Fruit fly (Drosophila melanogaster) whole organism, embryonic: ENCODE measurements around the gene CG43093.
A peak's percentile ranks its signal among the peaks of the same experiment; 100 is the strongest.

Experiments used
- Abd-B ChIP-seq: fragments of 200-800 bp; sonication (Bioruptor generic); optimal IDR thresholded peaks from 2 replicates; lab custom pipeline; 2018; ENCODE audit warnings: missing biosample characterization, mild to moderate bottlenecking, missing genetic modification characterization, moderate library complexity
- Ada2b ChIP-seq: fragments of 200-800 bp; sonication (Bioruptor generic); IDR thresholded peaks from 2 replicates; pipeline ENCODE4 v1.3.6; 2022; ENCODE audit warnings: missing biosample characterization, missing genetic modification characterization
- CG10147 ChIP-seq: fragments of 200-800 bp; sonication (Bioruptor generic); optimal IDR thresholded peaks from 2 replicates; lab custom pipeline; 2019; ENCODE audit warnings: missing biosample characterization, mild to moderate bottlenecking, missing genetic modification characterization, moderate library complexity
- CG1024 ChIP-seq: fragments of 200-800 bp; sonication (Bioruptor generic); IDR thresholded peaks from 2 replicates; pipeline ENCODE4 v1.3.6; 2022; ENCODE audit warnings: missing biosample characterization, missing genetic modification characterization
- CG10267 ChIP-seq: fragments of 200-800 bp; sonication (Bioruptor generic); optimal IDR thresholded peaks from 2 replicates; lab custom pipeline; 2018; ENCODE audit warnings: missing biosample characterization, mild to moderate bottlenecking, missing genetic modification characterization, moderate library complexity
- CG10543 ChIP-seq: fragments of 200-800 bp; sonication (Bioruptor generic); optimal IDR thresholded peaks from 3 replicates; lab custom pipeline; 2017; ENCODE audit warnings: missing biosample characterization, mild to moderate bottlenecking, missing genetic modification characterization, moderate library complexity
- CG10959 ChIP-seq: fragments of 200-800 bp; sonication (Bioruptor generic); IDR thresholded peaks from 2 replicates; pipeline ENCODE4 v1.3.6; 2022; ENCODE audit warnings: missing biosample characterization, missing genetic modification characterization
- CG11247 ChIP-seq: fragments of 200-800 bp; sonication (Bioruptor generic); IDR thresholded peaks from 2 replicates; pipeline ENCODE4 v1.3.6; 2022; ENCODE audit warnings: missing biosample characterization, missing genetic modification characterization
- CG1233 ChIP-seq: fragments of 200-800 bp; sonication (Bioruptor generic); optimal IDR thresholded peaks from 4 replicates; lab custom pipeline; 2018; ENCODE audit warnings: missing biosample characterization, mild to moderate bottlenecking, missing genetic modification characterization
- CG14050 ChIP-seq: fragments of 200-800 bp; sonication (Bioruptor generic); IDR thresholded peaks from 3 replicates; pipeline ENCODE4 v1.3.6; 2022; ENCODE audit warnings: missing biosample characterization, missing genetic modification characterization
- CG14441 ChIP-seq: fragments of 200-800 bp; sonication (Bioruptor generic); IDR thresholded peaks from 2 replicates; pipeline ENCODE4 v1.3.6; 2022; ENCODE audit warnings: missing biosample characterization, missing genetic modification characterization
- CG15514 ChIP-seq: fragments of 200-800 bp; sonication (Bioruptor generic); optimal IDR thresholded peaks from 3 replicates; lab custom pipeline; 2017; ENCODE audit warnings: missing biosample characterization, missing genetic modification characterization, mild to moderate bottlenecking, moderate library complexity, missing genetic modification reagents
- CG1602 ChIP-seq: fragments of 200-800 bp; sonication (Bioruptor generic); optimal IDR thresholded peaks from 3 replicates; lab custom pipeline; 2016; ENCODE audit warnings: missing biosample characterization, missing genetic modification characterization
- CG17361 ChIP-seq: fragments of 200-800 bp; sonication (Bioruptor generic); IDR thresholded peaks from 3 replicates; pipeline ENCODE4 v1.3.6; 2022; ENCODE audit warnings: missing biosample characterization, missing genetic modification characterization
- CG2129 ChIP-seq: fragments of 200-800 bp; sonication (Bioruptor generic); IDR thresholded peaks from 2 replicates; pipeline ENCODE4 v1.3.6; 2022; ENCODE audit warnings: missing biosample characterization, missing genetic modification characterization; ENCODE audit not compliant: partially characterized antibody
- CG31388 ChIP-seq: fragments of 200-800 bp; sonication (Bioruptor generic); optimal IDR thresholded peaks from 2 replicates; lab custom pipeline; 2016; ENCODE audit warnings: missing biosample characterization, missing genetic modification characterization
- CG33213 ChIP-seq: fragments of 200-800 bp; sonication (Bioruptor generic); optimal IDR thresholded peaks from 3 replicates; lab custom pipeline; 2016; ENCODE audit warnings: missing biosample characterization, missing genetic modification characterization
- CG34224 ChIP-seq: fragments of 200-800 bp; sonication (Bioruptor generic); IDR thresholded peaks from 3 replicates; pipeline ENCODE4 v1.3.6; 2022; ENCODE audit warnings: missing biosample characterization, missing genetic modification characterization; ENCODE audit not compliant: partially characterized antibody
- CG6813 ChIP-seq: fragments of 200-800 bp; sonication (Bioruptor generic); optimal IDR thresholded peaks from 2 replicates; lab custom pipeline; 2017; ENCODE audit warnings: missing biosample characterization, missing genetic modification characterization, mild to moderate bottlenecking, moderate library complexity, missing genetic modification reagents
- CG7271 ChIP-seq: fragments of 200-800 bp; sonication (Bioruptor generic); optimal IDR thresholded peaks from 2 replicates; lab custom pipeline; 2018; ENCODE audit warnings: missing biosample characterization, mild to moderate bottlenecking, missing genetic modification characterization, moderate library complexity
- CG8765 ChIP-seq: fragments of 200-800 bp; sonication (Bioruptor generic); IDR thresholded peaks from 2 replicates; pipeline ENCODE4 v1.3.6; 2022; ENCODE audit warnings: missing biosample characterization, missing genetic modification characterization
- Doc2 ChIP-seq: fragments of 200-800 bp; sonication (Bioruptor generic); IDR thresholded peaks from 2 replicates; pipeline ENCODE4 v1.3.6; 2022; ENCODE audit warnings: missing biosample characterization, missing genetic modification characterization
- Gsc ChIP-seq: fragments of 200-800 bp; sonication (Bioruptor generic); IDR thresholded peaks from 2 replicates; pipeline ENCODE4 v1.3.6; 2022; ENCODE audit warnings: missing biosample characterization, missing genetic modification characterization
- H15 ChIP-seq: fragments of 200-800 bp; sonication (Bioruptor generic); IDR thresholded peaks from 3 replicates; pipeline ENCODE4 v1.3.6; 2022; ENCODE audit warnings: missing biosample characterization, missing genetic modification characterization
- HLH54F ChIP-seq: fragments of 200-800 bp; sonication (Bioruptor generic); optimal IDR thresholded peaks from 3 replicates; lab custom pipeline; 2016; ENCODE audit warnings: missing biosample characterization, missing genetic modification characterization
- Hmx ChIP-seq: fragments of 200-800 bp; sonication (Bioruptor generic); optimal IDR thresholded peaks from 2 replicates; lab custom pipeline; 2016; ENCODE audit warnings: missing biosample characterization, missing genetic modification characterization
- Med ChIP-seq: fragments of 200-800 bp; sonication (Bioruptor generic); peaks from one replicate; lab custom pipeline; 2016; ENCODE audit warnings: missing biosample characterization, missing genetic modification characterization, mild to moderate bottlenecking, inconsistent platforms, moderate library complexity
- Neu2 ChIP-seq: fragments of 200-800 bp; sonication (Bioruptor generic); optimal IDR thresholded peaks from 3 replicates; lab custom pipeline; 2016; ENCODE audit warnings: missing biosample characterization, missing genetic modification characterization, borderline replicate concordance
- Nf-YA ChIP-seq: fragments of 200-800 bp; sonication (Bioruptor generic); IDR thresholded peaks from 2 replicates; pipeline ENCODE4 v1.3.6; 2022; ENCODE audit warnings: missing biosample characterization, missing genetic modification characterization
- PHDP ChIP-seq: fragments of 200-800 bp; sonication (Bioruptor generic); optimal IDR thresholded peaks from 3 replicates; lab custom pipeline; 2018; ENCODE audit warnings: missing biosample characterization, mild to moderate bottlenecking, missing genetic modification characterization, moderate library complexity
- Side ChIP-seq: fragments of 200-800 bp; sonication (Bioruptor generic); optimal IDR thresholded peaks from 2 replicates; lab custom pipeline; 2016; ENCODE audit warnings: missing biosample characterization, missing genetic modification characterization
- Spps ChIP-seq: fragments of 200-800 bp; sonication (Bioruptor generic); optimal IDR thresholded peaks from 2 replicates; lab custom pipeline; 2018; ENCODE audit warnings: missing biosample characterization, mild to moderate bottlenecking, missing genetic modification characterization
- abd-A ChIP-seq: fragments of 200-800 bp; sonication (Bioruptor generic); optimal IDR thresholded peaks from 3 replicates; lab custom pipeline; 2019; ENCODE audit warnings: missing biosample characterization, mild to moderate bottlenecking, missing genetic modification characterization, moderate library complexity
- bbx ChIP-seq: fragments of 200-800 bp; sonication (Bioruptor generic); IDR thresholded peaks from 2 replicates; pipeline ENCODE4 v1.3.6; 2022; ENCODE audit warnings: missing biosample characterization, missing genetic modification characterization; ENCODE audit not compliant: partially characterized antibody
- bigmax ChIP-seq: fragments of 200-800 bp; sonication (Bioruptor generic); optimal IDR thresholded peaks from 2 replicates; lab custom pipeline; 2018; ENCODE audit warnings: missing biosample characterization, mild to moderate bottlenecking, missing genetic modification characterization
- br ChIP-seq: fragments of >200 bp; optimal IDR thresholded peaks from 2 replicates; lab custom pipeline; 2017
- chm ChIP-seq: fragments of 200-800 bp; sonication (Bioruptor generic); IDR thresholded peaks from 2 replicates; pipeline ENCODE4 v1.3.6; 2022; ENCODE audit warnings: missing biosample characterization, missing genetic modification characterization
- dpn ChIP-seq, 2 experiments: fragments of 200-800 bp; sonication (Bioruptor generic); optimal IDR thresholded peaks; 3 replicates each; lab custom pipeline; 2016; ENCODE audit warnings: missing biosample characterization in 2 of 2, missing genetic modification characterization in 2 of 2
- ems ChIP-seq: fragments of 200-800 bp; sonication (Bioruptor generic); optimal IDR thresholded peaks from 3 replicates; lab custom pipeline; 2016; ENCODE audit warnings: missing biosample characterization, missing genetic modification characterization
- fd64A ChIP-seq: fragments of 200-800 bp; sonication (Bioruptor generic); optimal IDR thresholded peaks from 3 replicates; lab custom pipeline; 2018; ENCODE audit warnings: missing biosample characterization, mild to moderate bottlenecking, missing genetic modification characterization
- gcm ChIP-seq: fragments of 200-800 bp; sonication (Bioruptor generic); optimal IDR thresholded peaks from 2 replicates; lab custom pipeline; 2019; ENCODE audit warnings: missing biosample characterization, mild to moderate bottlenecking, missing genetic modification characterization, moderate library complexity
- insv ChIP-seq, 2 experiments: fragments of 200-800 bp; sonication (Bioruptor generic); optimal IDR thresholded peaks; 3 replicates each; lab custom pipeline; 2016 to 2018; ENCODE audit warnings: missing biosample characterization in 2 of 2, missing genetic modification characterization in 2 of 2
- lbe ChIP-seq: fragments of 200-800 bp; sonication (Bioruptor generic); optimal IDR thresholded peaks from 2 replicates; lab custom pipeline; 2016; ENCODE audit warnings: missing biosample characterization, mild to moderate bottlenecking, missing genetic modification characterization
- lilli ChIP-seq: fragments of 200-800 bp; sonication (Bioruptor generic); optimal IDR thresholded peaks from 3 replicates; lab custom pipeline; 2016; ENCODE audit warnings: missing biosample characterization, missing genetic modification characterization
- mld ChIP-seq: fragments of 200-800 bp; sonication (Bioruptor generic); IDR thresholded peaks from 3 replicates; pipeline ENCODE4 v1.3.6; 2022; ENCODE audit warnings: missing biosample characterization, missing genetic modification characterization; ENCODE audit not compliant: partially characterized antibody
- prd ChIP-seq, 3 experiments: fragments of >200 bp in 2 of 3; fragments of 200-800 bp in 1 of 3; sonication (Bioruptor generic) in 1 of 3; optimal IDR thresholded peaks in 2 of 3; IDR thresholded peaks in 1 of 3; 2 replicates in 2 of 3; 3 replicates in 1 of 3; pipeline versions ENCODE4 v1.3.6 to Lab custom; 2017 to 2022; ENCODE audit warnings: missing biosample characterization in 1 of 3, missing genetic modification characterization in 1 of 3
- rib ChIP-seq: fragments of 200-800 bp; sonication (Bioruptor generic); IDR thresholded peaks from 2 replicates; pipeline ENCODE4 v1.3.6; 2022; ENCODE audit warnings: missing biosample characterization, missing genetic modification characterization
- sens-2 ChIP-seq: fragments of 200-800 bp; sonication (Bioruptor generic); IDR thresholded peaks from 2 replicates; pipeline ENCODE4 v1.3.6; 2022; ENCODE audit warnings: missing biosample characterization, missing genetic modification characterization
- tio ChIP-seq: fragments of 200-800 bp; sonication (Bioruptor generic); optimal IDR thresholded peaks from 2 replicates; lab custom pipeline; 2017; ENCODE audit warnings: missing biosample characterization, missing genetic modification characterization, inconsistent platforms
- twi ChIP-seq: fragments of 200-800 bp; optimal IDR thresholded peaks from 2 replicates; lab custom pipeline; 2019; ENCODE audit warnings: missing biosample characterization, mild to moderate bottlenecking, missing genetic modification characterization, moderate library complexity

The CG43093 gene

DNA sequence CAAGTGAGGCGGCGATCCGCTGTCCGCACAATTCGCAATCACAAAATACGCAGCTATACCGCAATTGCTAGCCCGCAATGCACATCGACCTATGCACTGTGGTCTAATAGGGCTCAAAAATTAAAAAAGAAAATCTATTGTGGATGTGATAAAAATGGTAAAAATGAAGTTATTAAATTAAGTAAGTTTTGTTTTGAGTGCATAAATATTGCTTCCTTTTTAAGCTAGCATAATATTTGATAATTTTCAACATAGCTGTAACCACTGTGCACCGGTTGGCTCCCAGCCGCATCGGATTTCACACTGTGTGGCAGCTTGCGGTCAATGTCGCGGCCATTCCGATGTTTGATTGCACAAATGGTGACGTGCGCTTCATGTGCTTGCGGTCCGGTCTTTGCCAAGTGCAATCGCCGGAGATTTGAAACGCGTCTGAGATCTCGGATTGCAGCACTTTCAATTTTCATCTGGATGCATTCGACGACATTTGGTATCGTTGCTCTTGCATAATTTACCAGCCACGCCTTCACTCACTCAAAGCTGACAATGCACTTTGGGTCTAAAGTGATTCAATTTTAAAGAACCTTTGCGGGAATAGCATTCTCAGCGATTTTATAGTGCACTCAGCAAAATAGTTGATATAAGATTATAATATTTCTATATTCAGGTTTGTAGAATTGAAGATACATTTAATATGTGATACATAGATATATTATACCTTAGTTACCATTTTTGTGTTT is 46.5 kb upstream of the CG43093 start (continued):
- TF ChIP-seq ems (GFP tag; lab: Kevin White, UChicago) (no peak), Abd-B (GFP tag; lab: Kevin White, UChicago) (no peak), CG15514 (GFP tag; lab: Kevin White, UChicago) (no peak), Neu2 (GFP tag; lab: Kevin White, UChicago) (no peak), tio (GFP tag; lab: Kevin White, UChicago) (no peak), CG11247 (GFP tag; lab: Robert Waterston, UW) (no peak), chm (GFP tag; lab: Robert Waterston, UW) (no peak; the same call in 1 of the 2 replicates), CG10147 (no peak), Ada2b (GFP tag; lab: Robert Waterston, UW) (peak; percentile 14; the same call in 1 of the 2 replicates), Nf-YA (no peak), CG1024 (GFP tag; lab: Robert Waterston, UW) (no peak), PHDP (tag; lab: Kevin White, UChicago) (no peak), Gsc (GFP tag; lab: Robert Waterston, UW) (no peak), CG14441 (GFP tag; lab: Robert Waterston, UW) (no peak), Side (GFP tag; lab: Kevin White, UChicago) (no peak), CG10267 (tag; lab: Kevin White, UChicago) (no peak), br (lab: Kevin White, UChicago) (no peak), insv (GFP tag; optimal IDR thresholded peaks at IDR 0.05; lab: Kevin White, UChicago) (no peak), lbe (GFP tag; lab: Kevin White, UChicago) (no peak), CG10959 (peak; percentile 53), rib (GFP tag; lab: Robert Waterston, UW) (no peak), CG33213 (GFP tag; lab: Kevin White, UChicago) (no peak), CG1233 (GFP tag; lab: Kevin White, UChicago) (no peak), bbx (GFP tag; lab: Robert Waterston, UW) (no peak), Med (no peak), CG7271 (tag; lab: Kevin White, UChicago) (no peak), lilli (GFP tag; lab: Kevin White, UChicago) (no peak), H15 (GFP tag; lab: Robert Waterston, UW) (no peak; the same call in 2 of the 3 replicates), sens-2 (0 out of 2 replicates have a peak, but pooled peaks have one; percentile 5), CG2129 (no peak), Doc2 (GFP tag; lab: Robert Waterston, UW) (no peak), Hmx (GFP tag; lab: Kevin White, UChicago) (no peak), dpn (GFP tag; optimal IDR thresholded peaks at IDR 0.05; lab: Kevin White, UChicago) (no peak), HLH54F (no peak), Spps (tag; lab: Kevin White, UChicago) (no peak), CG10543 (GFP tag; lab: Kevin White, UChicago) (no peak), CG17361 (no peak), CG34224 (GFP tag; lab: Robert Waterston, UW) (no peak), CG6813 (GFP tag; lab: Kevin White, UChicago) (no peak), CG14050 (GFP tag; lab: Robert Waterston, UW) (no peak), fd64A (GFP tag; lab: Kevin White, UChicago) (no peak), CG31388 (GFP tag; lab: Kevin White, UChicago) (no peak), CG8765 (peak; percentile 62), mld (GFP tag; lab: Robert Waterston, UW) (no peak), gcm (GFP tag; lab: Kevin White, UChicago) (no peak), CG1602 (GFP tag; lab: Kevin White, UChicago) (no peak), twi (tag; lab: Kevin White, UChicago) (no peak), prd (optimal IDR thresholded peaks at IDR 0.05; lab: Kevin White, UChicago) (no peak), prd (GFP tag; IDR thresholded peaks at IDR 0.05; lab: Robert Waterston, UW) (peak; percentile 84), bigmax (GFP tag; lab: Kevin White, UChicago) (no peak), abd-A (tag; lab: Kevin White, UChicago) (no peak)
